Worm (Caenorhabditis elegans) whole organism, early embryonic: Measurements from ENCODE around the gene srv-30.

Experiments
- ama-1 ChIP-seq: fragments of 150-350 bp; optimal IDR thresholded peaks from 2 replicates; lab custom pipeline; 2014
- ceh-13 ChIP-seq: fragments of 200-800 bp; sonication (Bioruptor generic); optimal IDR thresholded peaks from 2 replicates; lab custom pipeline; 2018; ENCODE audit warnings: mild to moderate bottlenecking, missing genetic modification characterization, missing compliant biosample characterization
- flt-1 ChIP-seq: fragments of 200-800 bp; sonication (Bioruptor generic); IDR thresholded peaks from 2 replicates; pipeline ENCODE4 v1.3.6; 2022; ENCODE audit warnings: missing genetic modification characterization, missing compliant biosample characterization
- hmbx-1 ChIP-seq: sonication (generic microtip); optimal IDR thresholded peaks from 2 replicates; lab custom pipeline; 2016; ENCODE audit warnings: mild to moderate bottlenecking, missing genetic modification characterization, missing compliant biosample characterization
- hnd-1 ChIP-seq: sonication (generic microtip); optimal IDR thresholded peaks from 2 replicates; lab custom pipeline; 2016; ENCODE audit warnings: missing genetic modification characterization, missing compliant biosample characterization
- scrt-1 ChIP-seq: fragments of 200-800 bp; sonication (Bioruptor generic); IDR thresholded peaks from 2 replicates; pipeline ENCODE4 v1.3.6; 2022; ENCODE audit warnings: missing genetic modification characterization, missing compliant biosample characterization
- sea-1 ChIP-seq: fragments of 200-800 bp; sonication (Bioruptor generic); conservative IDR thresholded peaks from 2 replicates; pipeline ENCODE4 v1.3.6; 2022; ENCODE audit warnings: missing genetic modification characterization, missing compliant biosample characterization
- tra-4 ChIP-seq: sonication (generic microtip); optimal IDR thresholded peaks from 2 replicates; lab custom pipeline; 2017; ENCODE audit warnings: missing genetic modification characterization, missing compliant biosample characterization

DNA sequence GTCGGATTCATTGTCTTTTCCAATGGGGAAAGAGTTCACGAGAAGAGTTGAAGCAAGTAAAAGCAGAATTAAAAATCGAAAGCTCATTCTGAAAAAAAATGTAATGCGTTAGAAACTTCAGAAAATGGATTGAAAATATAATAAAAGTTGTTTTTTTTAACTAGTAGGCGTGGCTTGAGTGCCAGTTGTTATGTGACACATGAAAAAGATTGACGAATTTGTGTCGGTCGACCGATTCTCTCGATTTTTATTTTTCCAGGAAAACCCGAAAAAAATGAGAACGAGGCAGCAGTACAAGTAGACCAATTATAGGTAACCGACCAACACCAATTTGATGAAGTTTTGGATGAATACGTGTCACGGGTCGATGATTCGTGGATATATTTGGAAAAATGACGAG, 9.5 kb downstream of the srv-30 start, which contains the start of gene nlp-16:
- TF ChIP-seq hnd-1 (tag; lab: Kevin White, UChicago) (no peak), scrt-1 (no peak), flt-1 (GFP tag; lab: Robert Waterston, UW) (no peak), hmbx-1 (no peak), ama-1 (lab: Kevin White, UChicago) (no peak), ceh-13 (GFP tag; lab: Kevin White, UChicago) (no peak), sea-1 (no peak), tra-4 (tag; lab: Kevin White, UChicago) (no peak)
